Worm (Caenorhabditis elegans) whole organism, L1 larva: Measurements from ENCODE around the gene srt-31.

Experiments
- ceh-63 ChIP-seq: fragments of 200-800 bp; sonication (Bioruptor generic); optimal IDR thresholded peaks from 2 replicates; lab custom pipeline; 2018; ENCODE audit warnings: mild to moderate bottlenecking, missing genetic modification characterization, missing compliant biosample characterization
- ceh-8 ChIP-seq: fragments of 200-800 bp; sonication (Bioruptor generic); optimal IDR thresholded peaks from 2 replicates; lab custom pipeline; 2018; ENCODE audit warnings: mild to moderate bottlenecking, missing genetic modification characterization, moderate library complexity, missing compliant biosample characterization
- elt-2 ChIP-seq: sonication (generic microtip); optimal IDR thresholded peaks from 2 replicates; lab custom pipeline; 2016; ENCODE audit warnings: missing genetic modification characterization, mild to moderate bottlenecking, inconsistent platforms, missing compliant biosample characterization, missing genetic modification reagents
- ets-5 ChIP-seq: fragments of 200-800 bp; sonication (Bioruptor generic); IDR thresholded peaks from 2 replicates; pipeline ENCODE4 v1.3.6; 2022; ENCODE audit warnings: missing genetic modification characterization, missing compliant biosample characterization
- fkh-10 ChIP-seq: sonication (generic microtip); optimal IDR thresholded peaks from 2 replicates; lab custom pipeline; 2017; ENCODE audit warnings: missing biosample characterization, missing genetic modification reagents, missing genetic modification characterization
- isw-1 ChIP-seq: fragments of 200-800 bp; sonication (Bioruptor generic); IDR thresholded peaks from 2 replicates; pipeline ENCODE4 v1.3.6; 2022; ENCODE audit warnings: missing genetic modification characterization, missing compliant biosample characterization
- jun-1 ChIP-seq: fragments of 150-350 bp; optimal IDR thresholded peaks from 2 replicates; lab custom pipeline; 2014; ENCODE audit warnings: missing biosample characterization, missing genetic modification reagents, missing genetic modification characterization
- lin-35 ChIP-seq, 2 experiments: fragments of 150-350 bp; optimal IDR thresholded peaks; 2 replicates each; lab custom pipeline; 2014; ENCODE audit warnings: missing biosample characterization in 2 of 2, missing genetic modification characterization in 2 of 2, missing genetic modification reagents in 2 of 2
- nhr-77 ChIP-seq: fragments of 150-350 bp; optimal IDR thresholded peaks from 2 replicates; lab custom pipeline; 2014; ENCODE audit warnings: missing biosample characterization, missing genetic modification characterization
- nhr-90 ChIP-seq: sonication (generic microtip); optimal IDR thresholded peaks from 2 replicates; lab custom pipeline; 2016; ENCODE audit warnings: mild to moderate bottlenecking, missing genetic modification characterization, missing compliant biosample characterization; ENCODE audit not compliant: poor library complexity
- pag-3 ChIP-seq: sonication (generic microtip); optimal IDR thresholded peaks from 2 replicates; lab custom pipeline; 2017; ENCODE audit warnings: missing genetic modification characterization, mild to moderate bottlenecking, missing compliant biosample characterization, antibody characterized with exemption, borderline replicate concordance; ENCODE audit not compliant: insufficient read depth
- pqm-1 ChIP-seq: sonication (generic microtip); optimal IDR thresholded peaks from 3 replicates; lab custom pipeline; 2017; ENCODE audit warnings: missing biosample characterization, missing genetic modification characterization
- snpc-4 ChIP-seq: fragments of 150-350 bp; optimal IDR thresholded peaks from 2 replicates; lab custom pipeline; 2014; ENCODE audit warnings: missing biosample characterization, missing genetic modification characterization
- unc-30 ChIP-seq: sonication (generic microtip); optimal IDR thresholded peaks from 2 replicates; lab custom pipeline; 2017; ENCODE audit warnings: missing biosample characterization, missing genetic modification characterization

DNA sequence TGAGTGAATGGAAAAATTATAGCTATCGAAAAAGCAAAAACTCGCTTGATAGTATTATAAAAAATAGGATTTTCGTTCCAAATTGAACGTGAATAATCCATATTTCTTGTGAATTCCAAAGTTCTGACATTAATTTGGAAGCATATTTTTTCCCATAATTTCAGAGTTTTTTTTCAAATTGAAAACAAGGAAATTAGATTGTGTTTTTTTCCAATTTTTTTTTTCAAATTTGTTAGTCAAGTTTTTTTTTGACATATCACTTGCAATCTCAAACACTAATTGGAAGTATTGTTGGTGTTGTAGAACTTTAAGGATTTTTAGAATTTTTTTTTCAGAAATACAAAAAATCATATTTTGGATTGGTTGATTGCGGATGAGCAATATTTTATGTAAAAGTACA lies 26.1 kb upstream of the srt-31 start, which contains the start of gene srh-34:
- no peak for TF ChIP-seq fkh-10 (GFP tag; lab: Kevin White, UChicago)
- TF ChIP-seq unc-30 (tag; lab: Kevin White, UChicago), result no peak
- no peak for TF ChIP-seq pqm-1
- no peak for TF ChIP-seq nhr-77 (tag; lab: Kevin White, UChicago)
- no peak for TF ChIP-seq ceh-8 (GFP tag; lab: Kevin White, UChicago)
- no peak for TF ChIP-seq jun-1 (tag; lab: Kevin White, UChicago)
- no peak for TF ChIP-seq snpc-4 (tag; lab: Kevin White, UChicago)
- no peak for TF ChIP-seq ets-5 (GFP tag; lab: Robert Waterston, UW)
- TF ChIP-seq ceh-63 (GFP tag; lab: Kevin White, UChicago), result no peak
- no peak for TF ChIP-seq pag-3 (tag; lab: Kevin White, UChicago)
- TF ChIP-seq isw-1 (GFP tag; lab: Robert Waterston, UW), result no peak
- no peak for TF ChIP-seq elt-2 (tag; lab: Kevin White, UChicago)
- no peak for TF ChIP-seq nhr-90 (tag; lab: Kevin White, UChicago)
- TF ChIP-seq lin-35 (GFP tag; optimal IDR thresholded peaks at IDR 0.05; lab: Kevin White, UChicago), result no peak
